Fruit fly (Drosophila melanogaster) S2 (cell line): Measurements from ENCODE around the gene SAK.

Source experiments
- CG8478 ChIP-seq: fragments of >200 bp; optimal IDR thresholded peaks from 2 replicates; lab custom pipeline; 2018
- CTCF ChIP-seq, 2 experiments: fragments of >200 bp; optimal IDR thresholded peaks; 2 replicates each; lab custom pipeline; 2018

DNA sequence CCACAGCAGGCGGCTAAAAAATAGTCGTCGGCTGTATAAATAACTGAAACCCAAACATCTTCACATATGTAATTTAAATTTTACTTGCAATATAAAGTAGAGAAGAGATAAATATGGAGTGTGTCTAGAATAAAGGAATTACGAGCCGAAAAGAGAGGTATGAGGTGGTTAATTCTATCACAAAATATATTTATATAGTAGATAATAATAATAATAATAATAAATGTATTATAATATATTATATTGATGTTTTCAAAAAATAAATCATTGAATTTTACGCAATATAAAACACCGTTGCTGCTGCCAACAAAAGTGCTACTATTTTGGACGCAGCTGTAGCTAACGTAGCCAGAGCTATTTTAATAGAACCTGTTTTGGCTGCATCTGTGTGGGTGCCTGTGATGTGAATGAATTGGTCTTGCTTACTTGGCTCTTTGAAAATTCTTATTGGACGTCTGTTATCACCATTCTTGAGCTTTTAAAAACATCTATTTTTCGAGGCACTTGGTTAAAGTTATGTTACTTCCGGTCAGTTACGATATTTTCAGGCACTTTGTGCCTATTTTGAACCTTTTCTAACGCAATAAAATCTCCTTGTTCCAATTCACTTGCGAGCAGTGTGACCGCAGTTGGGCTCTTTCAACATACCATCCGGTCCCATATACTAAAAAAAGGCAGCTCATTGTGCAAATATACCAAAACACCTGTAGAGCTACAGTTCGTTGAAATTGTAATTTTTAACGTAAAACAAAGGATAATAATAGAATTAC is 18.6 kb downstream of the SAK start, which contains the start of gene Hr78:
- TF ChIP-seq CG8478 (lab: Kevin White, UChicago) = no peak
- TF ChIP-seq CTCF (optimal IDR thresholded peaks at IDR 0.05; lab: Kevin White, UChicago) = no peak
